Fruit fly (Drosophila melanogaster) whole organism, embryonic: ENCODE measurements around the gene Nepl18.

Experiments
- Antp ChIP-seq: fragments of 200-800 bp; sonication (Bioruptor generic); optimal IDR thresholded peaks from 3 replicates; lab custom pipeline; 2016; ENCODE audit warnings: missing biosample characterization, missing genetic modification characterization
- Bdp1 ChIP-seq: fragments of 200-800 bp; sonication (Bioruptor generic); optimal IDR thresholded peaks from 3 replicates; lab custom pipeline; 2016; ENCODE audit warnings: missing biosample characterization, missing genetic modification characterization
- Bgb ChIP-seq: fragments of 200-800 bp; sonication (Bioruptor generic); IDR thresholded peaks from 2 replicates; pipeline ENCODE4 v1.3.6; 2022; ENCODE audit warnings: missing biosample characterization, missing genetic modification characterization; ENCODE audit not compliant: partially characterized antibody
- Bteb2 ChIP-seq: fragments of 200-800 bp; sonication (Bioruptor generic); optimal IDR thresholded peaks from 2 replicates; lab custom pipeline; 2016; ENCODE audit warnings: missing biosample characterization, missing genetic modification characterization
- CG11398 ChIP-seq: fragments of 200-800 bp; sonication (Bioruptor generic); optimal IDR thresholded peaks from 2 replicates; lab custom pipeline; 2016; ENCODE audit warnings: missing biosample characterization, missing genetic modification characterization
- CG1233 ChIP-seq: fragments of 200-800 bp; sonication (Bioruptor generic); optimal IDR thresholded peaks from 4 replicates; lab custom pipeline; 2018; ENCODE audit warnings: missing biosample characterization, mild to moderate bottlenecking, missing genetic modification characterization
- CG14014 ChIP-seq: fragments of 200-800 bp; sonication (Bioruptor generic); IDR thresholded peaks from 2 replicates; pipeline ENCODE4 v1.3.6; 2022; ENCODE audit warnings: missing biosample characterization, missing genetic modification characterization
- CG15011 ChIP-seq: fragments of 200-800 bp; sonication (Bioruptor generic); optimal IDR thresholded peaks from 3 replicates; lab custom pipeline; 2018; ENCODE audit warnings: missing biosample characterization, mild to moderate bottlenecking, missing genetic modification characterization
- CG15601 ChIP-seq: fragments of 200-800 bp; sonication (Bioruptor generic); optimal IDR thresholded peaks from 3 replicates; lab custom pipeline; 2019; ENCODE audit warnings: missing biosample characterization, mild to moderate bottlenecking, missing genetic modification characterization, moderate library complexity
- CG17328 ChIP-seq: fragments of 200-800 bp; sonication (Bioruptor generic); IDR thresholded peaks from 2 replicates; pipeline ENCODE4 v1.3.6; 2022; ENCODE audit warnings: missing biosample characterization, missing genetic modification characterization
- CG17568 ChIP-seq: fragments of 200-800 bp; sonication (Bioruptor generic); optimal IDR thresholded peaks from 2 replicates; lab custom pipeline; 2018; ENCODE audit warnings: missing biosample characterization, mild to moderate bottlenecking, missing genetic modification characterization, moderate library complexity
- CG2129 ChIP-seq: fragments of 200-800 bp; sonication (Bioruptor generic); IDR thresholded peaks from 2 replicates; pipeline ENCODE4 v1.3.6; 2022; ENCODE audit warnings: missing biosample characterization, missing genetic modification characterization; ENCODE audit not compliant: partially characterized antibody
- CG2199 ChIP-seq: fragments of 200-800 bp; sonication (Bioruptor generic); IDR thresholded peaks from 3 replicates; pipeline ENCODE4 v1.3.6; 2022; ENCODE audit warnings: missing biosample characterization, missing genetic modification characterization
- CG31441 ChIP-seq: fragments of 200-800 bp; sonication (Bioruptor generic); IDR thresholded peaks from 2 replicates; pipeline ENCODE4 v1.3.6; 2022; ENCODE audit warnings: missing biosample characterization, missing genetic modification characterization
- CG32532 ChIP-seq: fragments of 200-800 bp; sonication (Bioruptor generic); IDR thresholded peaks from 2 replicates; pipeline ENCODE4 v1.3.6; 2022; ENCODE audit warnings: missing biosample characterization, missing genetic modification characterization
- CG3838 ChIP-seq: fragments of 200-800 bp; sonication (Bioruptor generic); optimal IDR thresholded peaks from 3 replicates; lab custom pipeline; 2016; ENCODE audit warnings: missing biosample characterization, missing genetic modification characterization
- CG42726 ChIP-seq: fragments of 200-800 bp; sonication (Bioruptor generic); IDR thresholded peaks from 2 replicates; pipeline ENCODE4 v1.3.6; 2022; ENCODE audit warnings: missing biosample characterization, missing genetic modification characterization; ENCODE audit not compliant: partially characterized antibody
- CG7271 ChIP-seq: fragments of 200-800 bp; sonication (Bioruptor generic); optimal IDR thresholded peaks from 2 replicates; lab custom pipeline; 2018; ENCODE audit warnings: missing biosample characterization, mild to moderate bottlenecking, missing genetic modification characterization, moderate library complexity
- CG7987 ChIP-seq: fragments of 200-800 bp; sonication (Bioruptor generic); optimal IDR thresholded peaks from 2 replicates; lab custom pipeline; 2018; ENCODE audit warnings: missing biosample characterization, mild to moderate bottlenecking, missing genetic modification characterization, moderate library complexity
- CkIIα-i1 ChIP-seq: fragments of 200-800 bp; sonication (Bioruptor generic); IDR thresholded peaks from 2 replicates; pipeline ENCODE4 v1.3.6; 2022; ENCODE audit warnings: missing biosample characterization, missing genetic modification characterization
- Dip3 ChIP-seq: fragments of 200-800 bp; sonication (Bioruptor generic); optimal IDR thresholded peaks from 3 replicates; lab custom pipeline; 2016; ENCODE audit warnings: missing biosample characterization, missing genetic modification characterization
- Doc3 ChIP-seq: fragments of 200-800 bp; sonication (Bioruptor generic); IDR thresholded peaks from 3 replicates; pipeline ENCODE4 v1.3.6; 2022; ENCODE audit warnings: missing biosample characterization, missing genetic modification characterization; ENCODE audit not compliant: partially characterized antibody
- GATAe ChIP-seq: fragments of 200-800 bp; sonication (Bioruptor generic); conservative IDR thresholded peaks from 2 replicates; pipeline ENCODE4 v1.3.6; 2022; ENCODE audit warnings: missing biosample characterization, missing genetic modification characterization
- H15 ChIP-seq: fragments of 200-800 bp; sonication (Bioruptor generic); IDR thresholded peaks from 3 replicates; pipeline ENCODE4 v1.3.6; 2022; ENCODE audit warnings: missing biosample characterization, missing genetic modification characterization
- HmgZ ChIP-seq: fragments of 200-800 bp; sonication (Bioruptor generic); optimal IDR thresholded peaks from 2 replicates; lab custom pipeline; 2018; ENCODE audit warnings: missing biosample characterization, mild to moderate bottlenecking, missing genetic modification characterization
- Hmx ChIP-seq: fragments of 200-800 bp; sonication (Bioruptor generic); optimal IDR thresholded peaks from 2 replicates; lab custom pipeline; 2016; ENCODE audit warnings: missing biosample characterization, missing genetic modification characterization
- Hr51 ChIP-seq, 2 experiments: fragments of 200-800 bp; sonication (Bioruptor generic); optimal IDR thresholded peaks; 2 replicates in 1 of 2; 3 replicates in 1 of 2; lab custom pipeline; 2016 to 2018; ENCODE audit warnings: missing biosample characterization in 2 of 2, missing genetic modification characterization in 2 of 2, mild to moderate bottlenecking in 1 of 2, moderate library complexity in 1 of 2
- Mrtf ChIP-seq: fragments of 200-800 bp; sonication (Bioruptor generic); IDR thresholded peaks from 3 replicates; pipeline ENCODE4 v1.3.6; 2022; ENCODE audit warnings: missing biosample characterization, missing genetic modification characterization
- ac ChIP-seq: fragments of 200-800 bp; sonication (Bioruptor generic); optimal IDR thresholded peaks from 3 replicates; lab custom pipeline; 2017; ENCODE audit warnings: missing biosample characterization, mild to moderate bottlenecking, missing genetic modification characterization
- ash1 ChIP-seq: fragments of 200-800 bp; sonication (Bioruptor generic); optimal IDR thresholded peaks from 2 replicates; lab custom pipeline; 2018; ENCODE audit warnings: missing biosample characterization, mild to moderate bottlenecking, missing genetic modification characterization
- bbx ChIP-seq: fragments of 200-800 bp; sonication (Bioruptor generic); IDR thresholded peaks from 2 replicates; pipeline ENCODE4 v1.3.6; 2022; ENCODE audit warnings: missing biosample characterization, missing genetic modification characterization; ENCODE audit not compliant: partially characterized antibody
- btn ChIP-seq: fragments of 200-800 bp; sonication (Bioruptor generic); optimal IDR thresholded peaks from 2 replicates; lab custom pipeline; 2016; ENCODE audit warnings: missing biosample characterization, missing genetic modification characterization
- chinmo ChIP-seq: fragments of 200-800 bp; sonication (Bioruptor generic); IDR thresholded peaks from 4 replicates; pipeline ENCODE4 v1.3.6; 2022; ENCODE audit warnings: missing biosample characterization, missing genetic modification characterization; ENCODE audit not compliant: partially characterized antibody
- chn ChIP-seq: fragments of 200-800 bp; sonication (Bioruptor generic); optimal IDR thresholded peaks from 2 replicates; lab custom pipeline; 2016; ENCODE audit warnings: missing biosample characterization, missing genetic modification characterization
- crp ChIP-seq, 2 experiments: fragments of 200-800 bp; sonication (Bioruptor generic); optimal IDR thresholded peaks; 2 replicates in 1 of 2; 3 replicates in 1 of 2; lab custom pipeline; 2017; ENCODE audit warnings: missing biosample characterization in 2 of 2, missing genetic modification characterization in 2 of 2, mild to moderate bottlenecking in 1 of 2, moderate library complexity in 1 of 2
- kah ChIP-seq: fragments of 200-800 bp; sonication (Bioruptor generic); optimal IDR thresholded peaks from 2 replicates; lab custom pipeline; 2018; ENCODE audit warnings: missing biosample characterization, mild to moderate bottlenecking, missing genetic modification characterization
- nerfin-2 ChIP-seq: fragments of 200-800 bp; sonication (Bioruptor generic); IDR thresholded peaks from 2 replicates; pipeline ENCODE4 v1.3.6; 2022; ENCODE audit warnings: missing biosample characterization, missing genetic modification characterization; ENCODE audit not compliant: partially characterized antibody
- otp ChIP-seq: fragments of 200-800 bp; sonication (Bioruptor generic); IDR thresholded peaks from 3 replicates; pipeline ENCODE4, ENCODE4 v1.3.6; 2022; ENCODE audit warnings: missing biosample characterization, missing genetic modification characterization
- pzg ChIP-seq: fragments of 200-800 bp; sonication (Bioruptor generic); optimal IDR thresholded peaks from 3 replicates; lab custom pipeline; 2018; ENCODE audit warnings: missing biosample characterization, mild to moderate bottlenecking, missing genetic modification characterization, moderate library complexity
- rib ChIP-seq: fragments of 200-800 bp; sonication (Bioruptor generic); IDR thresholded peaks from 2 replicates; pipeline ENCODE4 v1.3.6; 2022; ENCODE audit warnings: missing biosample characterization, missing genetic modification characterization
- sc ChIP-seq, 3 experiments: fragments of >200 bp in 2 of 3; fragments of 200-800 bp in 1 of 3; sonication (Bioruptor generic) in 1 of 3; optimal IDR thresholded peaks; 2 replicates in 2 of 3; 3 replicates in 1 of 3; lab custom pipeline; 2017; ENCODE audit warnings: mild to moderate bottlenecking in 1 of 3, missing biosample characterization in 1 of 3, missing genetic modification characterization in 1 of 3, missing genetic modification reagents in 1 of 3
- sens-2 ChIP-seq: fragments of 200-800 bp; sonication (Bioruptor generic); IDR thresholded peaks from 2 replicates; pipeline ENCODE4 v1.3.6; 2022; ENCODE audit warnings: missing biosample characterization, missing genetic modification characterization
- seq ChIP-seq: fragments of 200-800 bp; sonication (Bioruptor generic); IDR thresholded peaks from 2 replicates; pipeline ENCODE4 v1.3.6; 2022; ENCODE audit warnings: missing biosample characterization, missing genetic modification characterization
- sim ChIP-seq: fragments of 200-800 bp; sonication (Bioruptor generic); IDR thresholded peaks from 2 replicates; pipeline ENCODE4 v1.3.6; 2022; ENCODE audit warnings: missing biosample characterization, missing genetic modification characterization
- sima ChIP-seq: fragments of 200-800 bp; sonication (Bioruptor generic); optimal IDR thresholded peaks from 2 replicates; lab custom pipeline; 2016; ENCODE audit warnings: missing biosample characterization, missing genetic modification characterization
- stwl ChIP-seq: fragments of 200-800 bp; sonication (Bioruptor generic); optimal IDR thresholded peaks from 3 replicates; lab custom pipeline; 2018; ENCODE audit warnings: missing biosample characterization, mild to moderate bottlenecking, missing genetic modification characterization, moderate library complexity
- unc-4 ChIP-seq: fragments of 200-800 bp; sonication (Bioruptor generic); IDR thresholded peaks from 2 replicates; pipeline ENCODE4 v1.3.6; 2022; ENCODE audit warnings: missing biosample characterization, missing genetic modification characterization; ENCODE audit not compliant: partially characterized antibody
- yki ChIP-seq: fragments of >200 bp; optimal IDR thresholded peaks from 3 replicates; lab custom pipeline; 2018
- zfh1 ChIP-seq: fragments of 200-800 bp; sonication (Bioruptor generic); IDR thresholded peaks from 3 replicates; pipeline ENCODE4 v1.3.6; 2022; ENCODE audit warnings: missing biosample characterization, missing genetic modification characterization

Nepl18 gene

DNA sequence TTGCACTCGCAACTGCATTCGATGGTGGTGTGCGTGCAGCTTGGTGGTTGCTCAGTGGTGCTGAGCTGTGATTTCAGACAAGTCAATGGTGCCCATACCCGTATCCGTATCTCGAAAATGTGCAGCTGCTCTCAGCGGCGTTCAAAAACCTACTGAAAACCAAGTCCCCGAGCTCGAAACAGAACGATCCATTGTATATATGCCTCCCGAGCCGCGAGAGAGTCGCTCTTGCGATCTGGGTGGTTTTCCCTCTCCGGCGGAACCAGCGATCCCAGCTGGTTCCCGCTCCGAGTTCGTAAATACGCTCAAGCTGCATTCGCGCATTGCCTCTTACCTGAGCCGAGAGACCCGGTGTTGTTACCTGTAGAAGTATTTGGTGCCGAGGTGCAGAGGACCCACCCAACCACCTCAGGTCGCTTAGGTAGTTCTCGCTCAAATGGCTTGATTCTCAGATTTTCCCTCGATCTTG is 16.3 kb upstream of the Nepl18 start, which contains the start of gene Inx3 (continued):
- no peak for TF ChIP-seq Dip3
- no peak for TF ChIP-seq CG2129
- TF ChIP-seq H15 (GFP tag; lab: Robert Waterston, UW) = no peak
- peak; percentile 56; the same call in 1 of the 3 replicates for TF ChIP-seq zfh1 (GFP tag; lab: Robert Waterston, UW)
- no peak for TF ChIP-seq CkIIα-i1 (GFP tag; lab: Robert Waterston, UW)
- TF ChIP-seq unc-4 (GFP tag; lab: Robert Waterston, UW) = 0 out of 2 replicates have a peak, but pooled peaks have one; percentile 14
- 0 out of 3 replicates have a peak, but pooled peaks have one; percentile 20 for TF ChIP-seq Doc3 (GFP tag; lab: Robert Waterston, UW)
- peak in 1 of 2 experiments; percentile 1 for TF ChIP-seq Hr51 (GFP tag; optimal IDR thresholded peaks at IDR 0.05; lab: Kevin White, UChicago)
- TF ChIP-seq kah (GFP tag; lab: Kevin White, UChicago) = peak; percentile 55
- peak; percentile 24; the same call in 1 of the 2 replicates for TF ChIP-seq Bgb (GFP tag; lab: Robert Waterston, UW)
- no peak for TF ChIP-seq HmgZ (tag; lab: Kevin White, UChicago)
- no peak for TF ChIP-seq Mrtf (GFP tag; lab: Robert Waterston, UW)
- no peak for TF ChIP-seq GATAe (GFP tag; lab: Robert Waterston, UW)
- no peak for TF ChIP-seq Bteb2 (GFP tag; lab: Kevin White, UChicago)
- TF ChIP-seq sc (optimal IDR thresholded peaks at IDR 0.05; lab: Kevin White, UChicago) = no peak
- no peak for TF ChIP-seq sc (GFP tag; optimal IDR thresholded peaks at IDR 0.05; lab: Kevin White, UChicago)
- TF ChIP-seq CG17568 = no peak
- TF ChIP-seq crp (GFP tag; optimal IDR thresholded peaks at IDR 0.05; lab: Kevin White, UChicago) = peak in 1 of 2 experiments; percentile 13
- peak; percentile 28; the same call in 1 of the 2 replicates for TF ChIP-seq seq (GFP tag; lab: Robert Waterston, UW)
- TF ChIP-seq ash1 (GFP tag; lab: Kevin White, UChicago) = no peak
- TF ChIP-seq nerfin-2 = no peak
- peak; percentile 69; the same call in 1 of the 2 replicates for TF ChIP-seq rib (GFP tag; lab: Robert Waterston, UW)
- TF ChIP-seq Hmx = no peak
- peak; percentile 67; the same call in 1 of the 3 replicates for TF ChIP-seq otp (GFP tag; lab: Robert Waterston, UW)
- TF ChIP-seq sim (GFP tag; lab: Robert Waterston, UW) = 0 out of 2 replicates have a peak, but pooled peaks have one; percentile 19
- TF ChIP-seq Antp (GFP tag; lab: Kevin White, UChicago) = no peak
- peak; percentile 46 for TF ChIP-seq ac
- TF ChIP-seq CG17328 (GFP tag; lab: Robert Waterston, UW) = 0 out of 2 replicates have a peak, but pooled peaks have one; percentile 32
- TF ChIP-seq CG42726 (GFP tag; lab: Robert Waterston, UW) = 0 out of 2 replicates have a peak, but pooled peaks have one; percentile 44
- no peak for TF ChIP-seq CG15601 (tag; lab: Kevin White, UChicago)
- TF ChIP-seq stwl (tag; lab: Kevin White, UChicago) = peak; percentile 2
- peak; percentile 76 for TF ChIP-seq sens-2
- TF ChIP-seq btn (GFP tag; lab: Kevin White, UChicago) = no peak
- no peak for TF ChIP-seq sima
- TF ChIP-seq chn (GFP tag; lab: Kevin White, UChicago) = peak; percentile 5
- peak; percentile 15 for TF ChIP-seq CG11398
- no peak for TF ChIP-seq Bdp1 (GFP tag; lab: Kevin White, UChicago)
- peak; percentile 89 for TF ChIP-seq CG2199
- peak; percentile 31 for TF ChIP-seq yki (lab: Kevin White, UChicago)
- no peak for TF ChIP-seq pzg (GFP tag; lab: Kevin White, UChicago)
- peak; percentile 48; the same call in 1 of the 2 replicates for TF ChIP-seq bbx (GFP tag; lab: Robert Waterston, UW)
- TF ChIP-seq CG3838 = no peak
- TF ChIP-seq CG7987 = peak; percentile 7
- TF ChIP-seq CG32532 = no peak
- TF ChIP-seq CG7271 (tag; lab: Kevin White, UChicago) = peak; percentile 40
- no peak for TF ChIP-seq CG15011 (GFP tag; lab: Kevin White, UChicago)
- no peak; the same call in 1 of the 2 replicates for TF ChIP-seq CG14014 (GFP tag; lab: Robert Waterston, UW)
- peak; percentile 72; the same call in 2 of the 4 replicates for TF ChIP-seq chinmo (GFP tag; lab: Robert Waterston, UW)
- TF ChIP-seq CG31441 (GFP tag; lab: Robert Waterston, UW) = 0 out of 2 replicates have a peak, but pooled peaks have one; percentile 8
- TF ChIP-seq CG1233 = peak; percentile 8
